Fruit fly (Drosophila melanogaster): ENCODE results near the gene Toll-6.

Gene Toll-6

DNA sequence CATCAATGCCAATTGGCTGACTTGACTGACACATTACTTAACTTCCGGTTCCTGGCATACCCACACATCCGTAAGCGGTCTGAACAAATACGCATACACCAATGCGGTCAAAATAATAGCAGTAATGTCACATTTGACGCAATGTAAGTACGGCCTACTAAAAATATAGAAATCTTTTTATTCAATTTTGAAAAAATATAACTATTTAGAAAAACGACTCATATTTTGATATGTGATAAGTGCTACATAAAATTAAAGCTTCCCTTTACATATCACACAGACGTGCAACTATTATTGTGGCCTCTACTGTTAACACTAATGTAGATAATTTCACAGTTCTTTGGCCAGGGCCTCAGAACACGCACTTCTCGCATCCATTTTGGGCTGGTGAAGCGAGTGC lies 17.2 kb downstream of the Toll-6 start (continued):
- TF ChIP-seq dm (GFP tag; optimal IDR thresholded peaks at IDR 0.05): no peak
- TF ChIP-seq mirr (GFP tag; optimal IDR thresholded peaks at IDR 0.05): no peak
- TF ChIP-seq sob (GFP tag; IDR thresholded peaks at IDR 0.05): no peak
- TF ChIP-seq CG13123 (GFP tag; optimal IDR thresholded peaks at IDR 0.05): no peak
- TF ChIP-seq CG11247 (GFP tag; IDR thresholded peaks at IDR 0.05): no peak
- no peak for TF ChIP-seq CG12236 (GFP tag; optimal IDR thresholded peaks at IDR 0.05)
- TF ChIP-seq jigr1 (GFP tag; IDR thresholded peaks at IDR 0.05): no peak
- no peak for TF ChIP-seq Usf (GFP tag; optimal IDR thresholded peaks at IDR 0.05)
- no peak for TF ChIP-seq CG8290 (GFP tag; optimal IDR thresholded peaks at IDR 0.05)
- TF ChIP-seq CG8290 (tag; optimal IDR thresholded peaks at IDR 0.05): no peak
- no peak for TF ChIP-seq klu (GFP tag; IDR thresholded peaks at IDR 0.05)
- TF ChIP-seq Xbp1 (GFP tag; optimal IDR thresholded peaks at IDR 0.05): peak; percentile 28
- TF ChIP-seq Dad (GFP tag; optimal IDR thresholded peaks at IDR 0.05): no peak
- no peak for TF ChIP-seq Eip74EF (GFP tag; optimal IDR thresholded peaks at IDR 0.05)
- no peak for TF ChIP-seq Lim3 (GFP tag; IDR thresholded peaks at IDR 0.05)
- no peak for TF ChIP-seq luna (GFP tag; optimal IDR thresholded peaks at IDR 0.05)
- TF ChIP-seq Mad (GFP tag; optimal IDR thresholded peaks at IDR 0.05): no peak
- TF ChIP-seq MTF-1 (GFP tag; optimal IDR thresholded peaks at IDR 0.05; ENCODE audit: borderline replicate concordance): no peak
- no peak; the same call in 1 of the 2 replicates for TF ChIP-seq CG10366 (GFP tag; IDR thresholded peaks at IDR 0.05)
- no peak for TF ChIP-seq Atf6 (GFP tag; IDR thresholded peaks at IDR 0.05)
- no peak for TF ChIP-seq CG8359 (GFP tag; optimal IDR thresholded peaks at IDR 0.05; ENCODE audit: borderline replicate concordance)
- peak; percentile 26 for TF ChIP-seq CG6254 (GFP tag; optimal IDR thresholded peaks at IDR 0.05)
- TF ChIP-seq CG17829 (tag; optimal IDR thresholded peaks at IDR 0.05): peak; percentile 49
- no peak for TF ChIP-seq MESR4 (GFP tag; optimal IDR thresholded peaks at IDR 0.05)
- no peak for TF ChIP-seq Atf-2 (GFP tag; optimal IDR thresholded peaks at IDR 0.05)
- TF ChIP-seq CG30431 (GFP tag; optimal IDR thresholded peaks at IDR 0.05): no peak
- no peak for TF ChIP-seq D (optimal IDR thresholded peaks at IDR 0.05)
- TF ChIP-seq D (GFP tag; optimal IDR thresholded peaks at IDR 0.05): no peak
- TF ChIP-seq CG4424 (GFP tag; optimal IDR thresholded peaks at IDR 0.05): peak; percentile 11
- TF ChIP-seq CG15514 (GFP tag; optimal IDR thresholded peaks at IDR 0.05): no peak
- no peak for TF ChIP-seq CG10431 (GFP tag; optimal IDR thresholded peaks at IDR 0.05)
- no peak for TF ChIP-seq az2 (GFP tag; optimal IDR thresholded peaks at IDR 0.05)
- TF ChIP-seq pb (GFP tag; optimal IDR thresholded peaks at IDR 0.05): no peak
- TF ChIP-seq repo (GFP tag; optimal IDR thresholded peaks at IDR 0.05): no peak
- peak; percentile 23 for TF ChIP-seq CG30403 (GFP tag; optimal IDR thresholded peaks at IDR 0.05)
- TF ChIP-seq CG14667 (GFP tag; IDR thresholded peaks at IDR 0.05): no peak
- no peak for TF ChIP-seq CG1233 (GFP tag; optimal IDR thresholded peaks at IDR 0.05)
- TF ChIP-seq cg (GFP tag; optimal IDR thresholded peaks at IDR 0.05): no peak
- no peak for TF ChIP-seq Drgx (GFP tag; IDR thresholded peaks at IDR 0.05)
- no peak for TF ChIP-seq kah (GFP tag; optimal IDR thresholded peaks at IDR 0.05)
- TF ChIP-seq CoRest (tag; optimal IDR thresholded peaks at IDR 0.05): peak; percentile 17
- TF ChIP-seq ERR (GFP tag; optimal IDR thresholded peaks at IDR 0.05): no peak
- TF ChIP-seq kay (GFP tag; optimal IDR thresholded peaks at IDR 0.05): no peak
- peak; percentile 28; the same call in 1 of the 2 replicates for TF ChIP-seq CG6689 (GFP tag; IDR thresholded peaks at IDR 0.05)
- TF ChIP-seq lmd (GFP tag; IDR thresholded peaks at IDR 0.05): 0 out of 2 replicates have a peak, but pooled peaks have one; percentile 14
- TF ChIP-seq CG4820 (GFP tag; optimal IDR thresholded peaks at IDR 0.05): no peak
- peak; percentile 8 for TF ChIP-seq CG10209 (GFP tag; optimal IDR thresholded peaks at IDR 0.05)
- no peak for TF ChIP-seq CG4854 (GFP tag; optimal IDR thresholded peaks at IDR 0.05)
- TF ChIP-seq inv (GFP tag; IDR thresholded peaks at IDR 0.05; ENCODE audit: partially characterized antibody): no peak
- no peak for TF ChIP-seq CG16813 (GFP tag; IDR thresholded peaks at IDR 0.05; ENCODE audit: partially characterized antibody)
- peak; percentile 89 for TF ChIP-seq CG11696 (GFP tag; IDR thresholded peaks at IDR 0.05)
- no peak for TF ChIP-seq CG1024 (GFP tag; IDR thresholded peaks at IDR 0.05)
- TF ChIP-seq pum (GFP tag; optimal IDR thresholded peaks at IDR 0.05): no peak

All from whole organism, embryonic.